Worm (Caenorhabditis elegans) whole organism, L2 larva: Measurements from ENCODE around the gene Y69H2.3.

Experiments used
- C34F6.9 ChIP-seq: fragments of 150-350 bp; optimal IDR thresholded peaks from 2 replicates; lab custom pipeline; 2014; ENCODE audit warnings: missing biosample characterization, missing genetic modification characterization
- F13H6.1 ChIP-seq: sonication (generic microtip); optimal IDR thresholded peaks from 2 replicates; lab custom pipeline; 2016; ENCODE audit warnings: missing genetic modification characterization, missing compliant biosample characterization
- R02D3.7 ChIP-seq: fragments of 150-350 bp; optimal IDR thresholded peaks from 2 replicates; lab custom pipeline; 2014; ENCODE audit warnings: missing biosample characterization, missing genetic modification characterization
- Y55F3AM.14 ChIP-seq: fragments of 200-800 bp; sonication (Bioruptor generic); optimal IDR thresholded peaks from 2 replicates; lab custom pipeline; 2018; ENCODE audit warnings: mild to moderate bottlenecking, missing genetic modification characterization, missing compliant biosample characterization
- alr-1 ChIP-seq: fragments of 150-350 bp; optimal IDR thresholded peaks from 2 replicates; lab custom pipeline; 2014; ENCODE audit warnings: missing biosample characterization, missing genetic modification characterization
- aly-2 ChIP-seq: fragments of 150-350 bp; optimal IDR thresholded peaks from 2 replicates; lab custom pipeline; 2014; ENCODE audit warnings: missing biosample characterization, missing genetic modification characterization
- ama-1 ChIP-seq: fragments of 150-350 bp; optimal IDR thresholded peaks from 2 replicates; lab custom pipeline; 2018; ENCODE audit warnings: inconsistent platforms
- blmp-1 ChIP-seq: sonication (generic microtip); optimal IDR thresholded peaks from 2 replicates; lab custom pipeline; 2017; ENCODE audit warnings: missing genetic modification characterization, mild to moderate bottlenecking, missing compliant biosample characterization, antibody characterized with exemption, moderate library complexity; ENCODE audit not compliant: insufficient read depth
- ceh-82 ChIP-seq: fragments of 150-350 bp; optimal IDR thresholded peaks from 2 replicates; lab custom pipeline; 2014; ENCODE audit warnings: missing biosample characterization, missing genetic modification characterization
- dmd-4 ChIP-seq: sonication (generic microtip); optimal IDR thresholded peaks from 2 replicates; lab custom pipeline; 2017; ENCODE audit warnings: missing biosample characterization, missing genetic modification characterization
- elt-1 ChIP-seq: fragments of 150-350 bp; optimal IDR thresholded peaks from 2 replicates; lab custom pipeline; 2014; ENCODE audit warnings: missing biosample characterization, missing genetic modification characterization
- fos-1 ChIP-seq: fragments of 150-350 bp; optimal IDR thresholded peaks from 2 replicates; lab custom pipeline; 2014; ENCODE audit warnings: missing biosample characterization, missing genetic modification characterization
- gmeb-1 ChIP-seq: fragments of 150-350 bp; optimal IDR thresholded peaks from 2 replicates; lab custom pipeline; 2014; ENCODE audit warnings: missing biosample characterization, missing genetic modification characterization
- lin-11 ChIP-seq: fragments of 150-350 bp; sonication (generic microtip); optimal IDR thresholded peaks from 2 replicates; lab custom pipeline; 2014; ENCODE audit warnings: missing biosample characterization, missing genetic modification characterization, inconsistent platforms, mixed read lengths
- lin-13 ChIP-seq: fragments of 150-350 bp; optimal IDR thresholded peaks from 2 replicates; lab custom pipeline; 2014; ENCODE audit warnings: missing biosample characterization, missing genetic modification reagents, missing genetic modification characterization
- lin-39 ChIP-seq: fragments of 150-350 bp; optimal IDR thresholded peaks from 2 replicates; lab custom pipeline; 2014; ENCODE audit warnings: missing biosample characterization, missing genetic modification reagents, missing genetic modification characterization
- mab-5 ChIP-seq: fragments of 150-350 bp; optimal IDR thresholded peaks from 2 replicates; lab custom pipeline; 2014; ENCODE audit warnings: missing biosample characterization, missing genetic modification characterization
- mdl-1 ChIP-seq, 2 experiments: fragments of 150-350 bp in 1 of 2; sonication (generic microtip) in 1 of 2; optimal IDR thresholded peaks; 2 replicates each; lab custom pipeline; 2017; ENCODE audit warnings: missing biosample characterization in 2 of 2, missing genetic modification characterization in 2 of 2
- nhr-10 ChIP-seq: sonication (generic microtip); optimal IDR thresholded peaks from 2 replicates; lab custom pipeline; 2017; ENCODE audit warnings: missing biosample characterization, missing genetic modification characterization
- nhr-11 ChIP-seq: fragments of 150-350 bp; optimal IDR thresholded peaks from 2 replicates; lab custom pipeline; 2014; ENCODE audit warnings: missing biosample characterization, missing genetic modification characterization
- nhr-23 ChIP-seq: fragments of 150-350 bp; optimal IDR thresholded peaks from 2 replicates; lab custom pipeline; 2014; ENCODE audit warnings: missing biosample characterization, missing genetic modification reagents, missing genetic modification characterization
- nhr-25 ChIP-seq: fragments of 150-350 bp; sonication (generic microtip); optimal IDR thresholded peaks from 3 replicates; lab custom pipeline; 2014; ENCODE audit warnings: missing biosample characterization, missing genetic modification characterization
- nhr-6 ChIP-seq: fragments of 150-350 bp; optimal IDR thresholded peaks from 2 replicates; lab custom pipeline; 2014; ENCODE audit warnings: missing biosample characterization, missing genetic modification characterization
- nhr-77 ChIP-seq: fragments of 150-350 bp; optimal IDR thresholded peaks from 2 replicates; lab custom pipeline; 2014; ENCODE audit warnings: missing biosample characterization, missing genetic modification characterization
- peb-1 ChIP-seq: fragments of 150-350 bp; optimal IDR thresholded peaks from 2 replicates; lab custom pipeline; 2014; ENCODE audit warnings: missing biosample characterization, missing genetic modification characterization
- skn-1 ChIP-seq: sonication (generic microtip); optimal IDR thresholded peaks from 2 replicates; lab custom pipeline; 2017; ENCODE audit warnings: missing biosample characterization, missing genetic modification characterization
- sma-3 ChIP-seq: sonication (generic microtip); optimal IDR thresholded peaks from 2 replicates; lab custom pipeline; 2016; ENCODE audit warnings: missing genetic modification reagents, missing genetic modification characterization, missing compliant biosample characterization
- sma-9 ChIP-seq, 2 experiments: fragments of 150-350 bp in 1 of 2; sonication (generic microtip) in 1 of 2; optimal IDR thresholded peaks; 2 replicates each; lab custom pipeline; 2014 to 2016; ENCODE audit warnings: missing genetic modification characterization in 2 of 2, mild to moderate bottlenecking in 1 of 2, missing biosample characterization in 1 of 2, missing compliant biosample characterization in 1 of 2, missing genetic modification reagents in 1 of 2, moderate library complexity in 1 of 2
- unc-39 ChIP-seq: fragments of 150-350 bp; optimal IDR thresholded peaks from 2 replicates; lab custom pipeline; 2014; ENCODE audit warnings: missing biosample characterization, missing genetic modification characterization
- unc-62 ChIP-seq: fragments of 150-350 bp; optimal IDR thresholded peaks from 2 replicates; lab custom pipeline; 2014; ENCODE audit warnings: missing biosample characterization, missing genetic modification reagents, missing genetic modification characterization
- zag-1 ChIP-seq: fragments of 150-350 bp; optimal IDR thresholded peaks from 2 replicates; lab custom pipeline; 2014; ENCODE audit warnings: missing biosample characterization, missing genetic modification characterization
- ztf-1 ChIP-seq: fragments of 200-800 bp; sonication (Bioruptor generic); conservative IDR thresholded peaks from 2 replicates; pipeline ENCODE4 v1.3.6; 2022; ENCODE audit warnings: missing genetic modification characterization, missing compliant biosample characterization
- ztf-11 ChIP-seq: sonication (generic microtip); optimal IDR thresholded peaks from 2 replicates; lab custom pipeline; 2017; ENCODE audit warnings: missing biosample characterization, missing genetic modification characterization

Gene Y69H2.3

DNA sequence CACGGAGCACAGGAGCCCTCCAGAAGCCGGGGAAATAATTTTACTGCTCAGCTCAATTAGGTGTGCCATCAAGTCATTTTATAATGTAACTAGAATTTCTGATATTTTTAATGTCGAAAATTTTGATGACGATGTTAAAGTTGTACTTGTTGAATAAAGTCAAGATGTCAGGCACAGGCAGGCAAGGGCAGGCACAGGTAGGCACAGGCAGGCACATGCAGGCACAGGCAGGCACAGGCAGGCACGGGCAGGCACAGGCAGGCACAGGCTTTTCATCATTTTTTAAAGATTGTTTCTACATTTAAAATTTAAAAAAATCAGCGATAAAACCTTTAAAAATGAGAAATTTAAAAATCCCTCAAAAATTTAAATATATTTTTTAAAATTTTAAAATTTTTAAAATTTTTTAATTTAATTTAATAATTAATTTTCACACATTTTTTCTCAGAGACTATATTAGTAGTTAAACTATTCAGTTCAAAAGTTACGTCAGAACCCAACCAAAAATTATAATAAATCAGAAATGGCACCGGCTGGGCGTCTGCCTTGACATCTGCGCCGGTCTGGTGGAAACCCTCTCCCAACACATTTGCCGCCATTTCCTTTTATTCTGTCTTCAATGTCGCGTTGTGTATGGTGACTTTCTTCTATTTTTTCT lies 45.4 kb upstream of the Y69H2.3 start, which contains the start of gene Y17D7C.6:
Gene Y17D7C.6 (plus strand): TSS at position 608 of the 658 bp plus-strand sequence.
- TF ChIP-seq lin-13 (GFP tag; lab: Kevin White, UChicago) (no peak), nhr-23 (tag; lab: Kevin White, UChicago) (no peak), lin-39 (no peak), zag-1 (tag; lab: Kevin White, UChicago) (no peak), nhr-77 (tag; lab: Kevin White, UChicago) (no peak), elt-1 (tag; lab: Kevin White, UChicago) (no peak), sma-9 (GFP tag; optimal IDR thresholded peaks at IDR 0.05; lab: Kevin White, UChicago) (no peak), sma-9 (tag; optimal IDR thresholded peaks at IDR 0.05; lab: Kevin White, UChicago) (no peak), ztf-1 (no peak), sma-3 (GFP tag; lab: Kevin White, UChicago) (no peak), lin-11 (tag; lab: Kevin White, UChicago) (no peak), ceh-82 (tag; lab: Kevin White, UChicago) (no peak), fos-1 (tag; lab: Kevin White, UChicago) (no peak), peb-1 (tag; lab: Kevin White, UChicago) (no peak), alr-1 (tag; lab: Kevin White, UChicago) (no peak), ztf-11 (no peak)

DNA sequence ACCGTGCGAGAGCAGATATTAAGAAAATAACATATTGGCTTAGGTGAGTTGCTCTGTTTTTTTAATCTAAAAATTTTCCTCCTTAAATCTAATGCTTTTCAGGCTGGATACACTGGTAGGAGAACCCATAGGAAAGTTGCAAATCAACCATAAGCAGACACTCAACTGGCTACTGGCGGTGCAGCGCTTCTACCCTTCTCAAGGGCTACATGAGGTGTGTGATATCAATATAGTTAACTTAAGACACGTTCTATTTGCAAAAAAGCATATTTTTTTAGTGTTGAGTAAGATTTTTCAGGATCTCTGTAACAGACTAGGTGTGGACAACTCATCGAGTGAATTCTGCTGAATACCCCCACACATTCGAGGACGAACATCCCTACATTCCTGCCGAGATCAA lies 44.1 kb upstream of the Y69H2.3 start:
- TF ChIP-seq mdl-1 (tag; optimal IDR thresholded peaks at IDR 0.05; lab: Kevin White, UChicago) (no peak), dmd-4 (tag; lab: Kevin White, UChicago) (no peak), nhr-10 (tag; lab: Kevin White, UChicago) (no peak), elt-1 (tag; lab: Kevin White, UChicago) (no peak), nhr-25 (no peak)
- TF ChIP-seq, all 48 proteins: peak for 0

DNA sequence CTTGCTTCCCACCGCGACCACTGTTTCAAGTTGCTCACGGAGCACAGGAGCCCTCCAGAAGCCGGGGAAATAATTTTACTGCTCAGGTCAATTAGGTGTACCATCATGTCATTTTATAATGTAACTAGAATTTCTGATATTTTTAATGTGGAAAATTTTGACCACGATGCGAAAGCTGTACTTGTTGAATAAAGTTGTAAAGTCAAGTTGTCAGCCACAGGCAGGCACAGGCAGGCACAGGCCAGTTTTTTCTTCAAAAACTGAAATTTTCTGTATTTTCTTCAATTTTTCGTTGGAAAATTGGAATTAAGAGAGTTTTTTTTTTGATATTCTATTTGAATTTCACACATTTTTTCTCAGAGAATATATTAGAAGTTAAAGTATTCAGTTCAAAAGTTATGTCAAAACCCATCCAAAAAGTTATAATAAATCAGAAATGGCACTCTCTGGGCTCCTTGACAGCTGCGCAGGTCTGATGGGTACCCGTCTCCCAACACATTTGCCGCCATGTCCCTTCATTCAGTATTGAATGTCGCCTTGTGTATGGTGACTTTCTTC lies 42.2 kb upstream of the Y69H2.3 start, which contains the start of gene Y17D7C.1:
Gene Y17D7C.1 (plus strand): TSS at position 508 of the 558 bp plus-strand sequence.
- no peak for TF ChIP-seq mab-5 (tag; lab: Kevin White, UChicago)
- TF ChIP-seq unc-39 (tag; lab: Kevin White, UChicago), result no peak
- TF ChIP-seq Y55F3AM.14 (GFP tag; lab: Kevin White, UChicago), result no peak
- no peak for TF ChIP-seq nhr-6 (tag; lab: Kevin White, UChicago)
- TF ChIP-seq R02D3.7 (tag; lab: Kevin White, UChicago), result no peak

DNA sequence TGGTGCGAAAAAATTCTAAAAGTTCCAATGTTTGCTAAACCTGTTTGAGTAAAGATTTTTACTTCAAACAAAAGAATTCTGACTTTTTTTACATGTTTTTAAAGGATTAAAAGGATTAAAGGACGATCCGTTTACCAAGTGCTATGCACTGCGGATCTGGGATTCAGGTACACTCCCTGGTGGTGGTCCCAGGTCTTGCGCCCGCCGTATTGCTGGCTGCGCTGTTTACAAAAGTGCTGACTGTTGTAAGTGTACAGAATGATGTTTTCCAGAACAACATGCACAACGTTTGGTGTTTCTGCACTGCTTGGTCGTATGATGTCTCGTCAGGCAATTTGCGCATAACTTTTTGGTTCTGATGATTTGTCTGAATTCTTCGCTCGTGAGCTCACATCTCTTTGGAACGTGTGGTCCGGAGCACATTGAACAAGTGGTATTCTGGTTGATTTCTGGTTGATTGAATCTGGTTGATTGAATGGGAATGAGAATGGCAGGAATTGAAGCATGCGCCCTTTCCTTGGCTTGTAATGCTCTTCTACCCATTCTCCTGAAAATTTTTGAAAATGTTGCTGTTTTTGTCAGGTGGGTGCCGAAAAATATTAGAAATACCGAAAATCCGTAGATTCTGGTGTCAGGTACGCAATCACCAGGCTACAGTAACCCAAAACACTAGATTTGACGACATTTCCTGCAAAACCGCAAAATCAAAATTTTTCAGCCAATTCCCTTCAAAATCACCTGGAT lies 41.6 kb upstream of the Y69H2.3 start:
- TF ChIP-seq R02D3.7 (tag; lab: Kevin White, UChicago) (no peak), peb-1 (tag; lab: Kevin White, UChicago) (no peak), skn-1 (tag; lab: Kevin White, UChicago) (no peak), ztf-1 (no peak), lin-39 (no peak), aly-2 (tag; lab: Kevin White, UChicago) (no peak), ama-1 (lab: Kevin White, UChicago) (no peak), nhr-77 (tag; lab: Kevin White, UChicago) (no peak), elt-1 (tag; lab: Kevin White, UChicago) (no peak), nhr-11 (no peak), F13H6.1 (tag; lab: Kevin White, UChicago) (no peak), nhr-25 (no peak), sma-3 (GFP tag; lab: Kevin White, UChicago) (no peak), ceh-82 (tag; lab: Kevin White, UChicago) (no peak), unc-62 (GFP tag; lab: Kevin White, UChicago) (no peak), dmd-4 (tag; lab: Kevin White, UChicago) (no peak), C34F6.9 (tag; lab: Kevin White, UChicago) (no peak)
- TF ChIP-seq, all 48 proteins: peak for 0

DNA sequence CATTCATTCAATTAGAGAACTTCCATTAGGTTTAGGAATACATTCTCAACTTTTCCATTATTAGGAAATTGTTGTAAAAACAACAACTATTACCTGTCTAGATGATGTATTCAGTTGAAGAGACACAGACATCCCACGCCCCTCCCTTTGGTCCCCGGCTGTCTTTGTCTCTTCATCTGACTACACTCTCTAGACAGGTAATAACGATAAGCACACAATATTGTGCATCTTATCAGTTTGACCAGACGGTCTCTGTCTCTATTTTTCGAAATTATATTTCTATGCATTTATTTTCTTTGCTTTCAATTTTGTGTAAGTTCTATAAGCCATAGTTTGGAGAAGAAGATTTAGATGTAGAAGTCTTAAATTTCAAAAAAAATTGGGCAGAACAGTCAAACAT lies 37.4 kb upstream of the Y69H2.3 start, which contains the start of gene Y69H2.9:
Gene Y69H2.9 (plus strand): TSS at position 233 of the 400 bp plus-strand sequence.
- TF ChIP-seq sma-3 (GFP tag; lab: Kevin White, UChicago) (peak; percentile 62), blmp-1 (no peak), aly-2 (tag; lab: Kevin White, UChicago) (no peak), fos-1 (tag; lab: Kevin White, UChicago) (peak; percentile 46), gmeb-1 (peak; percentile 19)
- TF ChIP-seq, all 48 proteins: peak for 3
